Fruit fly (Drosophila melanogaster) whole organism, embryonic: ENCODE results near the gene ebd2.

ENCODE experiments used
- Bdp1 ChIP-seq: fragments of 200-800 bp; sonication (Bioruptor generic); optimal IDR thresholded peaks from 3 replicates; lab custom pipeline; 2016; ENCODE audit warnings: missing biosample characterization, missing genetic modification characterization
- Blimp-1 ChIP-seq: fragments of 200-800 bp; sonication (Bioruptor generic); optimal IDR thresholded peaks from 3 replicates; lab custom pipeline; 2018; ENCODE audit warnings: missing biosample characterization, missing genetic modification characterization, mild to moderate bottlenecking, moderate library complexity, missing genetic modification reagents
- BtbVII ChIP-seq: fragments of 200-800 bp; sonication (Bioruptor generic); optimal IDR thresholded peaks from 3 replicates; lab custom pipeline; 2017; ENCODE audit warnings: missing biosample characterization, mild to moderate bottlenecking, missing genetic modification characterization
- CG10431 ChIP-seq: fragments of 200-800 bp; sonication (Bioruptor generic); optimal IDR thresholded peaks from 3 replicates; lab custom pipeline; 2018; ENCODE audit warnings: missing biosample characterization, mild to moderate bottlenecking, missing genetic modification characterization
- CG10654 ChIP-seq: fragments of 200-800 bp; sonication (Bioruptor generic); optimal IDR thresholded peaks from 2 replicates; lab custom pipeline; 2016; ENCODE audit warnings: missing biosample characterization, missing genetic modification characterization
- CG11560 ChIP-seq: fragments of 200-800 bp; sonication (Bioruptor generic); IDR thresholded peaks from 3 replicates; pipeline ENCODE4 v1.3.6; 2022; ENCODE audit warnings: missing biosample characterization, missing genetic modification characterization
- CG12769 ChIP-seq: fragments of 200-800 bp; sonication (Bioruptor generic); optimal IDR thresholded peaks from 2 replicates; lab custom pipeline; 2019; ENCODE audit warnings: missing biosample characterization, mild to moderate bottlenecking, missing genetic modification characterization, moderate library complexity
- CG14014 ChIP-seq: fragments of 200-800 bp; sonication (Bioruptor generic); IDR thresholded peaks from 2 replicates; pipeline ENCODE4 v1.3.6; 2022; ENCODE audit warnings: missing biosample characterization, missing genetic modification characterization
- CG16863 ChIP-seq: fragments of 200-800 bp; sonication (Bioruptor generic); optimal IDR thresholded peaks from 3 replicates; lab custom pipeline; 2016; ENCODE audit warnings: missing biosample characterization, missing genetic modification characterization
- CG17359 ChIP-seq: fragments of 200-800 bp; sonication (Bioruptor generic); optimal IDR thresholded peaks from 3 replicates; lab custom pipeline; 2018; ENCODE audit warnings: missing biosample characterization, mild to moderate bottlenecking, missing genetic modification characterization, moderate library complexity
- CG2199 ChIP-seq: fragments of 200-800 bp; sonication (Bioruptor generic); IDR thresholded peaks from 3 replicates; pipeline ENCODE4 v1.3.6; 2022; ENCODE audit warnings: missing biosample characterization, missing genetic modification characterization
- CG2678 ChIP-seq: fragments of 200-800 bp; sonication (Bioruptor generic); optimal IDR thresholded peaks from 3 replicates; lab custom pipeline; 2019; ENCODE audit warnings: missing biosample characterization, mild to moderate bottlenecking, missing genetic modification characterization, moderate library complexity
- CG32532 ChIP-seq: fragments of 200-800 bp; sonication (Bioruptor generic); IDR thresholded peaks from 2 replicates; pipeline ENCODE4 v1.3.6; 2022; ENCODE audit warnings: missing biosample characterization, missing genetic modification characterization
- CG5245 ChIP-seq: fragments of 200-800 bp; sonication (Bioruptor generic); optimal IDR thresholded peaks from 3 replicates; lab custom pipeline; 2016; ENCODE audit warnings: missing biosample characterization, missing genetic modification characterization
- CG7786 ChIP-seq: fragments of 200-800 bp; sonication (Bioruptor generic); optimal IDR thresholded peaks from 2 replicates; lab custom pipeline; 2016; ENCODE audit warnings: missing biosample characterization, missing genetic modification characterization
- GATAe ChIP-seq: fragments of 200-800 bp; sonication (Bioruptor generic); conservative IDR thresholded peaks from 2 replicates; pipeline ENCODE4 v1.3.6; 2022; ENCODE audit warnings: missing biosample characterization, missing genetic modification characterization
- Gsc ChIP-seq: fragments of 200-800 bp; sonication (Bioruptor generic); IDR thresholded peaks from 2 replicates; pipeline ENCODE4 v1.3.6; 2022; ENCODE audit warnings: missing biosample characterization, missing genetic modification characterization
- HmgZ ChIP-seq: fragments of 200-800 bp; sonication (Bioruptor generic); optimal IDR thresholded peaks from 2 replicates; lab custom pipeline; 2018; ENCODE audit warnings: missing biosample characterization, mild to moderate bottlenecking, missing genetic modification characterization
- Hr51 ChIP-seq, 2 experiments: fragments of 200-800 bp; sonication (Bioruptor generic); optimal IDR thresholded peaks; 2 replicates in 1 of 2; 3 replicates in 1 of 2; lab custom pipeline; 2016 to 2018; ENCODE audit warnings: missing biosample characterization in 2 of 2, missing genetic modification characterization in 2 of 2, mild to moderate bottlenecking in 1 of 2, moderate library complexity in 1 of 2
- Lim3 ChIP-seq: fragments of 200-800 bp; sonication (Bioruptor generic); IDR thresholded peaks from 2 replicates; pipeline ENCODE4 v1.3.6; 2022; ENCODE audit warnings: missing biosample characterization, missing genetic modification characterization
- MTF-1 ChIP-seq: fragments of 200-800 bp; sonication (Bioruptor generic); optimal IDR thresholded peaks from 2 replicates; lab custom pipeline; 2018; ENCODE audit warnings: missing biosample characterization, mild to moderate bottlenecking, missing genetic modification characterization, borderline replicate concordance
- Med ChIP-seq: fragments of 200-800 bp; sonication (Bioruptor generic); peaks from one replicate; lab custom pipeline; 2016; ENCODE audit warnings: missing biosample characterization, missing genetic modification characterization, mild to moderate bottlenecking, inconsistent platforms, moderate library complexity
- Pdp1 ChIP-seq, 2 experiments: fragments of 200-800 bp; sonication (Bioruptor generic); optimal IDR thresholded peaks; 3 replicates each; lab custom pipeline; 2016; ENCODE audit warnings: missing biosample characterization in 2 of 2, missing genetic modification characterization in 2 of 2, mild to moderate bottlenecking in 1 of 2, moderate library complexity in 1 of 2
- Usf ChIP-seq: fragments of 200-800 bp; sonication (Bioruptor generic); optimal IDR thresholded peaks from 2 replicates; lab custom pipeline; 2017; ENCODE audit warnings: missing genotype, missing biosample characterization, missing genetic modification characterization
- al ChIP-seq: fragments of 200-800 bp; sonication (Bioruptor generic); IDR thresholded peaks from 2 replicates; pipeline ENCODE4 v1.3.6; 2022; ENCODE audit warnings: missing biosample characterization, missing genetic modification characterization
- bsh ChIP-seq, 2 experiments: fragments of 200-800 bp; sonication (Bioruptor generic); optimal IDR thresholded peaks; 2 replicates each; lab custom pipeline; 2017 to 2018; ENCODE audit warnings: mild to moderate bottlenecking in 2 of 2, missing biosample characterization in 2 of 2, missing genetic modification characterization in 2 of 2, moderate library complexity in 1 of 2
- dysf ChIP-seq: fragments of 200-800 bp; sonication (Bioruptor generic); IDR thresholded peaks from 3 replicates; pipeline ENCODE4 v1.3.6; 2022; ENCODE audit warnings: missing biosample characterization, missing genetic modification characterization
- grau ChIP-seq: fragments of 200-800 bp; optimal IDR thresholded peaks from 3 replicates; lab custom pipeline; 2019; ENCODE audit warnings: missing biosample characterization, mild to moderate bottlenecking, missing genetic modification characterization, moderate library complexity
- grn ChIP-seq: fragments of 200-800 bp; sonication (Bioruptor generic); optimal IDR thresholded peaks from 3 replicates; lab custom pipeline; 2017; ENCODE audit warnings: missing biosample characterization, missing genetic modification characterization
- hth ChIP-seq: fragments of >200 bp; optimal IDR thresholded peaks from 2 replicates; lab custom pipeline; 2017; ENCODE audit warnings: inconsistent platforms
- nau ChIP-seq: fragments of 200-800 bp; sonication (Bioruptor generic); optimal IDR thresholded peaks from 3 replicates; lab custom pipeline; 2017; ENCODE audit warnings: missing biosample characterization, mild to moderate bottlenecking, missing genetic modification characterization, missing genetic modification reagents
- sd ChIP-seq: fragments of 200-800 bp; sonication (Bioruptor generic); optimal IDR thresholded peaks from 3 replicates; lab custom pipeline; 2018; ENCODE audit warnings: missing biosample characterization, mild to moderate bottlenecking, missing genetic modification characterization, moderate library complexity
- sens ChIP-seq: fragments of 200-800 bp; sonication (Bioruptor generic); peaks from one replicate; lab custom pipeline; 2016; ENCODE audit warnings: missing biosample characterization, missing genetic modification characterization
- sug ChIP-seq: fragments of 200-800 bp; optimal IDR thresholded peaks from 2 replicates; lab custom pipeline; 2019; ENCODE audit warnings: missing biosample characterization, mild to moderate bottlenecking, missing genetic modification characterization, moderate library complexity
- tap ChIP-seq: fragments of 200-800 bp; optimal IDR thresholded peaks from 3 replicates; lab custom pipeline; 2019; ENCODE audit warnings: missing biosample characterization, mild to moderate bottlenecking, missing genetic modification characterization, moderate library complexity
- tll ChIP-seq, 2 experiments: fragments of 200-800 bp in 1 of 2; fragments of >200 bp in 1 of 2; sonication (Bioruptor generic) in 1 of 2; optimal IDR thresholded peaks; 2 replicates each; lab custom pipeline; 2017 to 2019; ENCODE audit warnings: missing biosample characterization in 2 of 2, missing genetic modification characterization in 2 of 2, mild to moderate bottlenecking in 1 of 2, moderate library complexity in 1 of 2
- zf30C ChIP-seq: fragments of 200-800 bp; sonication (Bioruptor generic); optimal IDR thresholded peaks from 3 replicates; lab custom pipeline; 2018; ENCODE audit warnings: missing biosample characterization, mild to moderate bottlenecking, missing genetic modification characterization

Gene ebd2

dm6 chr3L:21304400-21304799 lies 44.7 kb downstream of the ebd2 start, which contains the start of the genes CG11309 and CG7632 (continued):
- TF ChIP-seq Lim3 (peak; percentile 66), bsh (GFP tag; optimal IDR thresholded peaks at IDR 0.05; lab: Kevin White, UChicago) (peak; percentile 98 to 100), BtbVII (GFP tag; lab: Kevin White, UChicago) (peak; percentile 100), Bdp1 (GFP tag; lab: Kevin White, UChicago) (peak; percentile 94), tll (GFP tag; optimal IDR thresholded peaks at IDR 0.05; lab: Kevin White, UChicago) (peak in 1 of 2 experiments; percentile 86), CG17359 (tag; lab: Kevin White, UChicago) (peak; percentile 99), al (GFP tag; lab: Robert Waterston, UW) (peak; percentile 93), nau (GFP tag; lab: Kevin White, UChicago) (peak; percentile 99)
- TF ChIP-seq, all 482 proteins: peak for 451

- TF ChIP-seq MTF-1 (GFP tag; lab: Kevin White, UChicago), result no peak
- TF ChIP-seq tap (tag; lab: Kevin White, UChicago), result no peak
- TF ChIP-seq CG32532 (GFP tag; lab: Robert Waterston, UW), result 0 out of 2 replicates have a peak, but pooled peaks have one; percentile 9
- peak; percentile 17 for TF ChIP-seq grn
- TF ChIP-seq sens, result peak; percentile 48
- TF ChIP-seq CG10654, result no peak
- TF ChIP-seq CG14014, result peak; percentile 21; the same call in 1 of the 2 replicates
- no peak for TF ChIP-seq bsh (GFP tag; optimal IDR thresholded peaks at IDR 0.05; lab: Kevin White, UChicago)
- peak; percentile 75 for TF ChIP-seq GATAe (GFP tag; lab: Robert Waterston, UW)
- no peak for TF ChIP-seq CG2678 (tag; lab: Kevin White, UChicago)
- peak; percentile 31 for TF ChIP-seq sug (tag; lab: Kevin White, UChicago)
Observed at dm6 chr3L:21303659-21304058, 45.4 kb downstream of the ebd2 start.

dm6 chr3L:21302493-21302892 lies 46.6 kb downstream of the ebd2 start:
- TF ChIP-seq Gsc (GFP tag; lab: Robert Waterston, UW) (0 out of 2 replicates have a peak, but pooled peaks have one; percentile 14), Usf (GFP tag; lab: Kevin White, UChicago) (no peak), dysf (0 out of 3 replicates have a peak, but pooled peaks have one; percentile 7), CG5245 (no peak), CG7786 (no peak), CG11560 (no peak), al (GFP tag; lab: Robert Waterston, UW) (no peak), hth (lab: Kevin White, UChicago) (no peak), zf30C (no peak), Med (GFP tag; lab: Kevin White, UChicago) (no peak), Hr51 (GFP tag; optimal IDR thresholded peaks at IDR 0.05; lab: Kevin White, UChicago) (no peak)

dm6 chr3L:21301737-21302487 lies 47.2 kb downstream of the ebd2 start:
- TF ChIP-seq CG12769 (tag; lab: Kevin White, UChicago) (peak; percentile 49), sd (tag; lab: Kevin White, UChicago) (peak; percentile 5), Blimp-1 (GFP tag; lab: Kevin White, UChicago) (peak; percentile 96), CG16863 (no peak), Pdp1 (GFP tag; optimal IDR thresholded peaks at IDR 0.05; lab: Kevin White, UChicago) (peak in 1 of 2 experiments; percentile 40), CG10431 (peak; percentile 56), CG2199 (GFP tag; lab: Robert Waterston, UW) (0 out of 3 replicates have a peak, but pooled peaks have one; percentile 45), HmgZ (tag; lab: Kevin White, UChicago) (no peak), grau (peak; percentile 18)
